Worm (Caenorhabditis elegans): ENCODE measurements around the gene malt-1.

The malt-1 gene

ce11 chrII:6915875-6916274 is 35.2 kb downstream of the malt-1 start, which contains the start of gene B0252.8:
Gene B0252.8 (plus strand): TSS chrII:6916166.
- TF ChIP-seq grh-1 (GFP tag; IDR thresholded peaks at IDR 0.05) (no peak), fos-1 (tag; optimal IDR thresholded peaks at IDR 0.05) (no peak), ets-5 (GFP tag; IDR thresholded peaks at IDR 0.05) (no peak), nhr-20 (tag; optimal IDR thresholded peaks at IDR 0.05) (no peak), nhr-77 (tag; optimal IDR thresholded peaks at IDR 0.05) (no peak), zag-1 (tag; optimal IDR thresholded peaks at IDR 0.05) (no peak), unc-130 (tag; optimal IDR thresholded peaks at IDR 0.05) (no peak), snu-23 (GFP tag; optimal IDR thresholded peaks at IDR 0.05) (no peak), ceh-82 (tag; optimal IDR thresholded peaks at IDR 0.05) (no peak), nhr-11 (tag; optimal IDR thresholded peaks at IDR 0.05) (no peak), skn-1 (tag; optimal IDR thresholded peaks at IDR 0.05) (no peak), C16A3.4 (tag; optimal IDR thresholded peaks at IDR 0.05) (no peak), efl-3 (GFP tag; optimal IDR thresholded peaks at IDR 0.05) (no peak), xbp-1 (tag; optimal IDR thresholded peaks at IDR 0.05) (no peak), pag-3 (tag; optimal IDR thresholded peaks at IDR 0.05; ENCODE audit: borderline replicate concordance, insufficient read depth) (no peak), alr-1 (tag; optimal IDR thresholded peaks at IDR 0.05; ENCODE audit: borderline replicate concordance) (no peak), mab-9 (GFP tag; IDR thresholded peaks at IDR 0.05) (no peak), hlh-4 (tag; optimal IDR thresholded peaks at IDR 0.05) (no peak), nhr-28 (tag; optimal IDR thresholded peaks at IDR 0.05) (no peak), vab-15 (tag; optimal IDR thresholded peaks at IDR 0.05) (no peak)

ce11 chrII:6913309-6913708 is 37.8 kb downstream of the malt-1 start, which contains the start of gene cyn-10:
Gene cyn-10 (minus strand): TSS chrII:6913365.
- TF ChIP-seq zip-4 (GFP tag; optimal IDR thresholded peaks at IDR 0.05) (peak; percentile 57), pag-3 (tag; optimal IDR thresholded peaks at IDR 0.05; ENCODE audit: borderline replicate concordance, insufficient read depth) (no peak), nhr-77 (tag; optimal IDR thresholded peaks at IDR 0.05) (no peak), nhr-237 (tag; optimal IDR thresholded peaks at IDR 0.05) (no peak), Y116A8C.19 (tag; optimal IDR thresholded peaks at IDR 0.05; ENCODE audit: borderline replicate concordance) (peak; percentile 91), unc-62 (GFP tag; optimal IDR thresholded peaks at IDR 0.05) (no peak), lin-15B (tag; optimal IDR thresholded peaks at IDR 0.05) (peak; percentile 38), nhr-90 (tag; optimal IDR thresholded peaks at IDR 0.05; ENCODE audit: poor library complexity) (peak; percentile 96), ceh-8 (GFP tag; optimal IDR thresholded peaks at IDR 0.05) (peak; percentile 75), tlp-1 (tag; optimal IDR thresholded peaks at IDR 0.05) (no peak), fkh-4 (tag; optimal IDR thresholded peaks at IDR 0.05; ENCODE audit: borderline replicate concordance) (peak; percentile 98), grh-1 (GFP tag; IDR thresholded peaks at IDR 0.05) (peak; percentile 84), hlh-4 (tag; optimal IDR thresholded peaks at IDR 0.05) (peak; percentile 91), lin-13 (GFP tag; optimal IDR thresholded peaks at IDR 0.05) (peak; percentile 31), dpl-1 (GFP tag; optimal IDR thresholded peaks at IDR 0.05) (peak; percentile 94 to 96 (median 96)), mdl-1 (tag; optimal IDR thresholded peaks at IDR 0.05) (peak in 1 of 2 experiments; percentile 29), nhr-28 (tag; optimal IDR thresholded peaks at IDR 0.05) (no peak), aly-2 (tag; optimal IDR thresholded peaks at IDR 0.05) (no peak), efl-3 (GFP tag; optimal IDR thresholded peaks at IDR 0.05) (peak; percentile 75), xbp-1 (tag; optimal IDR thresholded peaks at IDR 0.05) (peak; percentile 92), nhr-71 (tag; optimal IDR thresholded peaks at IDR 0.05) (peak; percentile 94), mef-2 (tag; optimal IDR thresholded peaks at IDR 0.05) (no peak), jun-1 (tag; optimal IDR thresholded peaks at IDR 0.05) (no peak), nhr-84 (tag; optimal IDR thresholded peaks at IDR 0.05) (no peak), ceh-88 (GFP tag; IDR thresholded peaks at IDR 0.05) (peak; percentile 88), hlh-17 (GFP tag; optimal IDR thresholded peaks at IDR 0.05; ENCODE audit: borderline replicate concordance) (peak; percentile 87), nhr-85 (tag) (peak; percentile 96), ama-1 (optimal IDR thresholded peaks at IDR 0.05) (no peak), egl-27 (tag; optimal IDR thresholded peaks at IDR 0.05) (no peak), elt-3 (tag; optimal IDR thresholded peaks at IDR 0.05) (peak in 2 of 6 experiments; percentile 52 to 71), snpc-4 (tag; optimal IDR thresholded peaks at IDR 0.05) (peak; percentile 44), isw-1 (GFP tag; IDR thresholded peaks at IDR 0.05) (peak; percentile 87), fkh-8 (tag; optimal IDR thresholded peaks at IDR 0.05) (peak; percentile 77), ztf-11 (tag; optimal IDR thresholded peaks at IDR 0.05) (peak in 1 of 2 experiments; percentile 99), sptf-1 (tag; optimal IDR thresholded peaks at IDR 0.05) (no peak), efl-1 (optimal IDR thresholded peaks at IDR 0.05) (peak; percentile 97 to 98), efl-1 (GFP tag; optimal IDR thresholded peaks at IDR 0.05 in 1 of 2) (peak; percentile 97 to 100), lir-3 (tag; optimal IDR thresholded peaks at IDR 0.05; ENCODE audit: poor library complexity) (peak; percentile 97)

Measured in whole organism, L1 larva.